Fruit fly (Drosophila melanogaster): ENCODE results near the gene ple.
A peak's percentile ranks its signal among the peaks of the same experiment; 100 is the strongest.

The ple gene

DNA sequence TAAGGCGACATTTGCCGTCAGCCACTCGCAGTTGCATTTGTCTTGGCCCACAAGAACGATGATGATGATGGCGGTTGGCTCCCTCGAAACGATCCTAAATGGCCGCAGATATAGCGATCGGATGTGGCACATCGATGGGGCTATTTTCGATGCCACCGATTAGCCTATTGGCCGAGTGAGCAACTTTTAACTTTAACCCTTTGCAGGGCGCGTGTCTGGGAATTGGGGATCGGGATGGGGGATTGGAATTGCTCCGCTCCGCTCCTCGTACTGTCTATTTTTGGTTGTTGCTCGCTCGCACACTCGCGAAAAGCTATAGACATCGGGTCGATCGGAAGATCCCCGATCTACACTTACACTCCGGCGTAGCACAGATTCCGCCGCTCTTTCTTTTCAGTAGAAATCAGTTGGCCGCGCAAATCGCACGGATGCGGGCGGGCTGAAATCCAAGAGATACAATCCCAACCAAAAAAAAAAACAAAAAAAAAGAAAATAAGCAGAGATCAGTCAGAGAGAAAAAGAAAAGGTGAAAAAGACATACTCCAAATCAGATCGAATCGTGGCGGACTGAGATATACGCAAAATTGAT, 14.8 kb downstream of the ple start, which contains the start of gene CG8519:
CG8519 (plus strand) TSS at position 393 of the 589 bp plus-strand sequence.
- no peak for TF ChIP-seq fd85E (GFP tag; optimal IDR thresholded peaks at IDR 0.05)
- TF ChIP-seq dac (GFP tag; optimal IDR thresholded peaks at IDR 0.05), result no peak
- TF ChIP-seq achi (GFP tag; optimal IDR thresholded peaks at IDR 0.05), result no peak
- TF ChIP-seq fkh (GFP tag; optimal IDR thresholded peaks at IDR 0.05), result no peak
- TF ChIP-seq CG1621 (tag; optimal IDR thresholded peaks at IDR 0.05), result no peak
- TF ChIP-seq lz (GFP tag; optimal IDR thresholded peaks at IDR 0.05), result no peak
- no peak for TF ChIP-seq Gug (GFP tag; IDR thresholded peaks at IDR 0.05)
- peak; percentile 59; the same call in 2 of the 3 replicates for TF ChIP-seq CG8119 (GFP tag; IDR thresholded peaks at IDR 0.05)
- no peak for TF ChIP-seq cyc (GFP tag; optimal IDR thresholded peaks at IDR 0.05)
- no peak for TF ChIP-seq CG31627 (GFP tag; optimal IDR thresholded peaks at IDR 0.05)
- peak; percentile 79 for TF ChIP-seq eg (GFP tag; IDR thresholded peaks at IDR 0.05)
- no peak for TF ChIP-seq Lpt (GFP tag; optimal IDR thresholded peaks at IDR 0.05)
- TF ChIP-seq CG15336 (GFP tag; IDR thresholded peaks at IDR 0.05), result peak; percentile 56
- peak; percentile 1 for TF ChIP-seq CG6276 (GFP tag; optimal IDR thresholded peaks at IDR 0.05)
- no peak for TF ChIP-seq CG34406 (GFP tag; optimal IDR thresholded peaks at IDR 0.05)
- no peak for TF ChIP-seq CG8632 (GFP tag; optimal IDR thresholded peaks at IDR 0.05)

DNA sequence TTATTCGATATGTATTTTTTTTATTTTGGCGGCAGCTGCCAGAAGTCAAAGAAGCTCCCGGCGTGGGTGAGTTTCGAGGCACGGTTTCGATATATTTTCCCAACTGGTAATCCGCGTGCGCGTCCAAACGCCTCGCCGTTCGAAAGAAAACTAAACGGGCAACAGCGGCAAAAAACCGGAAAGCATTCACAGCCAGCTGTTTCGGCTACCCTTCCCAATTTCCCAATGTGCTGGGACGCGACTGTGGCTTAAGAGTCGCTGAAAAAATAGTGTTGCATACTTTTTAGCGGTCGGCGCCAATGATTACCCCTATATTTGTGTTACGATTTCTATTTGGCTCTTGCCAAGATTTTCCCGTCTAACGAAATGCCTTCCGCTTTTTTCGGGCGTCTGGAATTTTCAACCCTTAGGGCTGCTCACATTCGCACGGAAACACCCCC, 15.9 kb downstream of the ple start, which contains the start of gene SP1173:
SP1173 (minus strand) TSS at position 154 of the 440 bp plus-strand sequence.
- TF ChIP-seq CG6854 (GFP tag; optimal IDR thresholded peaks at IDR 0.05) (peak; percentile 64), fkh (GFP tag; optimal IDR thresholded peaks at IDR 0.05) (no peak), net (GFP tag; optimal IDR thresholded peaks at IDR 0.05) (peak; percentile 67), Hr39 (GFP tag; optimal IDR thresholded peaks at IDR 0.05) (no peak), Lpt (GFP tag; optimal IDR thresholded peaks at IDR 0.05) (peak; percentile 20), CG6163 (GFP tag; IDR thresholded peaks at IDR 0.05) (peak; percentile 68; the same call in 1 of the 3 replicates), CG15336 (GFP tag; IDR thresholded peaks at IDR 0.05) (peak; percentile 60), Eip78C (GFP tag) (peak; percentile 51), CG11902 (GFP tag; optimal IDR thresholded peaks at IDR 0.05) (no peak), ss (GFP tag; optimal IDR thresholded peaks at IDR 0.05) (peak in 1 of 2 experiments; percentile 3), eg (GFP tag; IDR thresholded peaks at IDR 0.05) (peak; percentile 59; the same call in 2 of the 3 replicates), Ets96B (tag; optimal IDR thresholded peaks at IDR 0.05) (no peak), CG6276 (GFP tag; optimal IDR thresholded peaks at IDR 0.05) (peak; percentile 2), achi (GFP tag; optimal IDR thresholded peaks at IDR 0.05) (peak; percentile 0), CG3919 (GFP tag; optimal IDR thresholded peaks at IDR 0.05) (peak; percentile 53), CG9139 (GFP tag; optimal IDR thresholded peaks at IDR 0.05) (peak; percentile 1), CG1621 (tag; optimal IDR thresholded peaks at IDR 0.05) (peak; percentile 71)

DNA sequence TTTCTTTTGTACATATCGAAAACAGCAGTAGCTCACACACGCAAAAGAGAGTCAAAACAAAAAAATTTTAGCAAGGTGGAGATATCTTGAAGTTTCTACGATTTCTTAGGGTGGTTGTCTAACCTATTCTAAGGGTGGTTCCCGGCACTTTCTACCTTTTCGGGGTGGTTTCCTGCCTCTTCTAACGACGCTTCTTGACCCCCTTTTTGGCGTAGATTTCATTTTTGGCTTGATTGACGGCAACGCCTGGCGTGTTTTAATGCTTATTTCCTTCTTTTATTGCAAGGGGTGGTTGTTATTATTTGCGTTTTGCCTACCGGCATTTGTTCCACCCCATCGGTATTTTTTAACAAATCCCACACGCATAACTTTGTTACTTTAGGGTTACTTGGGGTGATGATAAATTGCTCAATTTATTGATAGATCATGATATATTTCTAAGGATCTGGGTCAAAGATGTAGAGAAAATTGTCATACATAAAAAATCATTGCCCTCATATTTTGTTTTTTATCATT, 18.3 kb downstream of the ple start:
- TF ChIP-seq Hr39 (GFP tag; optimal IDR thresholded peaks at IDR 0.05) (no peak), CG11294 (GFP tag; IDR thresholded peaks at IDR 0.05) (no peak), CG3032 (tag; optimal IDR thresholded peaks at IDR 0.05) (no peak), esn (GFP tag; optimal IDR thresholded peaks at IDR 0.05) (no peak), pdm3 (GFP tag; optimal IDR thresholded peaks at IDR 0.05) (no peak), net (GFP tag; optimal IDR thresholded peaks at IDR 0.05) (no peak), fd85E (GFP tag; optimal IDR thresholded peaks at IDR 0.05) (no peak), topi (GFP tag; optimal IDR thresholded peaks at IDR 0.05) (no peak), Sox14 (GFP tag; optimal IDR thresholded peaks at IDR 0.05) (no peak), Smox (GFP tag; optimal IDR thresholded peaks at IDR 0.05) (no peak), Eip93F (GFP tag; optimal IDR thresholded peaks at IDR 0.05) (no peak), achi (GFP tag; optimal IDR thresholded peaks at IDR 0.05) (no peak), OdsH (GFP tag; optimal IDR thresholded peaks at IDR 0.05) (no peak), Eip75B (GFP tag; optimal IDR thresholded peaks at IDR 0.05) (no peak)

All from whole organism, prepupa.